Fruit fly (Drosophila melanogaster) whole organism, adult: ENCODE measurements around the gene CG10428.

Source experiments
- CG11617 ChIP-seq: fragments of 200-800 bp; sonication (Bioruptor generic); optimal IDR thresholded peaks from 2 replicates; lab custom pipeline; 2017; ENCODE audit warnings: mild to moderate bottlenecking, missing biosample characterization, missing genetic modification reagents, missing genetic modification characterization
- CG12768 ChIP-seq: fragments of 200-800 bp; sonication (Bioruptor generic); optimal IDR thresholded peaks from 2 replicates; lab custom pipeline; 2017; ENCODE audit warnings: missing biosample characterization, missing genetic modification characterization, mild to moderate bottlenecking, moderate library complexity, missing genetic modification reagents
- CG14711 ChIP-seq: fragments of 200-800 bp; sonication (Bioruptor generic); optimal IDR thresholded peaks from 2 replicates; lab custom pipeline; 2018; ENCODE audit warnings: missing biosample characterization, mild to moderate bottlenecking, missing genetic modification characterization, moderate library complexity
- CG1620 ChIP-seq: fragments of 200-800 bp; sonication (Bioruptor generic); optimal IDR thresholded peaks from 2 replicates; lab custom pipeline; 2016; ENCODE audit warnings: missing biosample characterization, missing genetic modification characterization
- CG33017 ChIP-seq: fragments of 200-800 bp; sonication (Bioruptor generic); optimal IDR thresholded peaks from 2 replicates; lab custom pipeline; 2018; ENCODE audit warnings: missing biosample characterization, mild to moderate bottlenecking, missing genetic modification characterization, moderate library complexity
- CG5204 ChIP-seq: fragments of 200-800 bp; sonication (Bioruptor generic); optimal IDR thresholded peaks from 2 replicates; lab custom pipeline; 2016; ENCODE audit warnings: missing biosample characterization, missing genetic modification characterization
- CG7045 ChIP-seq: fragments of 200-800 bp; sonication (Bioruptor generic); optimal IDR thresholded peaks from 2 replicates; lab custom pipeline; 2017; ENCODE audit warnings: missing biosample characterization, mild to moderate bottlenecking, missing genetic modification characterization
- CG7101 ChIP-seq: fragments of 200-800 bp; sonication (Bioruptor generic); optimal IDR thresholded peaks from 2 replicates; lab custom pipeline; 2018; ENCODE audit warnings: missing biosample characterization, mild to moderate bottlenecking, missing genetic modification characterization, moderate library complexity
- Clk ChIP-seq: fragments of 200-800 bp; sonication (Bioruptor generic); optimal IDR thresholded peaks from 2 replicates; lab custom pipeline; 2017; ENCODE audit warnings: missing biosample characterization, missing genetic modification characterization
- Crg-1 ChIP-seq: fragments of 200-800 bp; sonication (Bioruptor generic); optimal IDR thresholded peaks from 2 replicates; lab custom pipeline; 2016; ENCODE audit warnings: missing biosample characterization, missing genetic modification characterization
- Hr96 ChIP-seq: fragments of 200-800 bp; sonication (Bioruptor generic); optimal IDR thresholded peaks from 2 replicates; lab custom pipeline; 2016; ENCODE audit warnings: missing biosample characterization, missing genetic modification characterization
- Mnt ChIP-seq: fragments of 200-800 bp; sonication (Bioruptor generic); optimal IDR thresholded peaks from 2 replicates; lab custom pipeline; 2016; ENCODE audit warnings: missing biosample characterization, mild to moderate bottlenecking, missing genetic modification characterization
- bab1 ChIP-seq: fragments of 200-800 bp; sonication (Bioruptor generic); optimal IDR thresholded peaks from 3 replicates; lab custom pipeline; 2019; ENCODE audit warnings: missing biosample characterization, mild to moderate bottlenecking, missing genetic modification characterization, moderate library complexity
- cic ChIP-seq: fragments of 200-800 bp; sonication (Bioruptor generic); optimal IDR thresholded peaks from 2 replicates; lab custom pipeline; 2017; ENCODE audit warnings: missing biosample characterization, mild to moderate bottlenecking, missing genetic modification characterization, moderate library complexity
- cnc ChIP-seq, 2 experiments: fragments of >200 bp; optimal IDR thresholded peaks; 2 replicates each; lab custom pipeline; 2017
- kay ChIP-seq: fragments of 200-800 bp; sonication (Bioruptor generic); peaks from one replicate; lab custom pipeline; 2016; ENCODE audit warnings: missing biosample characterization, missing genetic modification characterization, borderline replicate concordance
- ovo ChIP-seq: fragments of 200-800 bp; sonication (Bioruptor generic); optimal IDR thresholded peaks from 2 replicates; lab custom pipeline; 2016; ENCODE audit warnings: missing biosample characterization, missing genetic modification characterization
- pad ChIP-seq: fragments of 200-800 bp; sonication (Bioruptor generic); optimal IDR thresholded peaks from 3 replicates; lab custom pipeline; 2017; ENCODE audit warnings: missing biosample characterization, missing genetic modification characterization, mild to moderate bottlenecking, moderate library complexity, missing genetic modification reagents
- tj ChIP-seq: fragments of 200-800 bp; sonication (Bioruptor generic); optimal IDR thresholded peaks from 3 replicates; lab custom pipeline; 2017; ENCODE audit warnings: missing biosample characterization, mild to moderate bottlenecking, missing genetic modification characterization, moderate library complexity
- toe ChIP-seq: fragments of 200-800 bp; sonication (Bioruptor generic); optimal IDR thresholded peaks from 2 replicates; lab custom pipeline; 2016; ENCODE audit warnings: missing biosample characterization, missing genetic modification characterization

Gene CG10428

dm6 chr2L:18951674-18952073, 3.0 kb downstream of the CG10428 start, which contains the start of gene Nedd8:
Gene Nedd8, minus strand, starts transcription at chr2L:18951837.
- TF ChIP-seq CG11617 (GFP tag; lab: Kevin White, UChicago) = no peak
- peak; percentile 70 for TF ChIP-seq bab1 (GFP tag; lab: Kevin White, UChicago)

dm6 chr2L:18953512-18954254, 5.0 kb downstream of the CG10428 start:
- TF ChIP-seq CG12768 = no peak
- TF ChIP-seq CG11617 (GFP tag; lab: Kevin White, UChicago) = peak; percentile 49
- no peak for TF ChIP-seq Hr96 (GFP tag; lab: Kevin White, UChicago)
- TF ChIP-seq CG14711 (tag; lab: Kevin White, UChicago) = peak; percentile 33
- no peak for TF ChIP-seq cic
- peak; percentile 28 for TF ChIP-seq CG7101 (tag; lab: Kevin White, UChicago)
- TF ChIP-seq CG7045 (GFP tag; lab: Kevin White, UChicago) = peak; percentile 15

dm6 chr2L:18954255-18954715, 5.6 kb downstream of the CG10428 start, which contains the start of gene CG10621:
Gene CG10621, minus strand, starts transcription at chr2L:18954431.
- no peak for TF ChIP-seq CG11617 (GFP tag; lab: Kevin White, UChicago)
- TF ChIP-seq CG1620 = no peak
- peak; percentile 67 for TF ChIP-seq Mnt (GFP tag; lab: Kevin White, UChicago)
- TF ChIP-seq cnc (optimal IDR thresholded peaks at IDR 0.05; lab: Kevin White, UChicago) = no peak
- peak; percentile 37 for TF ChIP-seq CG33017 (tag; lab: Kevin White, UChicago)
- peak; percentile 85 for TF ChIP-seq cic
- TF ChIP-seq toe (GFP tag; lab: Kevin White, UChicago) = no peak
- peak; percentile 5 for TF ChIP-seq Clk
- TF ChIP-seq CG7101 (tag; lab: Kevin White, UChicago) = no peak
- no peak for TF ChIP-seq pad (GFP tag; lab: Kevin White, UChicago)
- no peak for TF ChIP-seq Hr96 (GFP tag; lab: Kevin White, UChicago)
- TF ChIP-seq CG7045 (GFP tag; lab: Kevin White, UChicago) = no peak
- peak; percentile 92 for TF ChIP-seq kay (GFP tag; lab: Kevin White, UChicago)
- no peak for TF ChIP-seq CG14711 (tag; lab: Kevin White, UChicago)
- TF ChIP-seq CG12768 = peak; percentile 41
- no peak for TF ChIP-seq CG5204 (GFP tag; lab: Kevin White, UChicago)
- TF ChIP-seq tj = peak; percentile 40
- no peak for TF ChIP-seq Crg-1 (GFP tag; lab: Kevin White, UChicago)
- no peak for TF ChIP-seq bab1 (GFP tag; lab: Kevin White, UChicago)
- TF ChIP-seq ovo (GFP tag; lab: Kevin White, UChicago) = no peak

dm6 chr2L:18955666-18956065, 7.0 kb downstream of the CG10428 start:
- TF ChIP-seq tj (no peak), CG12768 (peak; percentile 3), cic (peak; percentile 47)

dm6 chr2L:18957142-18957674, 8.5 kb downstream of the CG10428 start, which contains the start of gene Bhmt:
Gene Bhmt, minus strand, starts transcription at chr2L:18957311.
- TF ChIP-seq CG33017 (tag; lab: Kevin White, UChicago) (peak; percentile 91), kay (GFP tag; lab: Kevin White, UChicago) (peak; percentile 95), toe (GFP tag; lab: Kevin White, UChicago) (no peak), Hr96 (GFP tag; lab: Kevin White, UChicago) (no peak), pad (GFP tag; lab: Kevin White, UChicago) (peak; percentile 71), CG7045 (GFP tag; lab: Kevin White, UChicago) (peak; percentile 81), CG11617 (GFP tag; lab: Kevin White, UChicago) (peak; percentile 89), CG12768 (peak; percentile 74), Mnt (GFP tag; lab: Kevin White, UChicago) (peak; percentile 68), cic (peak; percentile 84), CG5204 (GFP tag; lab: Kevin White, UChicago) (no peak), ovo (GFP tag; lab: Kevin White, UChicago) (peak; percentile 15), tj (peak; percentile 100), CG14711 (tag; lab: Kevin White, UChicago) (peak; percentile 91), cnc (optimal IDR thresholded peaks at IDR 0.05; lab: Kevin White, UChicago) (no peak), CG1620 (no peak), Clk (peak; percentile 56), CG7101 (tag; lab: Kevin White, UChicago) (peak; percentile 92), bab1 (GFP tag; lab: Kevin White, UChicago) (peak; percentile 91), Crg-1 (GFP tag; lab: Kevin White, UChicago) (peak; percentile 18)

dm6 chr2L:18965367-18966213, 16.9 kb downstream of the CG10428 start:
- TF ChIP-seq CG33017 (tag; lab: Kevin White, UChicago) (peak; percentile 40), cic (peak; percentile 41), kay (GFP tag; lab: Kevin White, UChicago) (peak; percentile 58), Hr96 (GFP tag; lab: Kevin White, UChicago) (no peak), Clk (peak; percentile 26)
